Worm (Caenorhabditis elegans) whole organism, early embryonic: ENCODE measurements around the gene lpr-5.

Experiments used
- B0310.2 ChIP-seq: sonication (generic microtip); optimal IDR thresholded peaks from 2 replicates; lab custom pipeline; 2016; ENCODE audit warnings: mild to moderate bottlenecking, missing genetic modification characterization, missing compliant biosample characterization
- F13C5.2 ChIP-seq: sonication (generic microtip); optimal IDR thresholded peaks from 2 replicates; lab custom pipeline; 2017; ENCODE audit warnings: mild to moderate bottlenecking, missing genetic modification characterization, inconsistent platforms, missing compliant biosample characterization
- aly-1 ChIP-seq: sonication (generic microtip); optimal IDR thresholded peaks from 2 replicates; lab custom pipeline; 2016; ENCODE audit warnings: missing genetic modification characterization, missing compliant biosample characterization
- ama-1 ChIP-seq: fragments of 150-350 bp; optimal IDR thresholded peaks from 2 replicates; lab custom pipeline; 2014
- ceh-13 ChIP-seq: fragments of 200-800 bp; sonication (Bioruptor generic); optimal IDR thresholded peaks from 2 replicates; lab custom pipeline; 2018; ENCODE audit warnings: mild to moderate bottlenecking, missing genetic modification characterization, missing compliant biosample characterization
- ets-7 ChIP-seq: sonication (generic microtip); optimal IDR thresholded peaks from 2 replicates; lab custom pipeline; 2016; ENCODE audit warnings: missing genotype, missing genetic modification characterization, missing compliant biosample characterization
- flt-1 ChIP-seq: fragments of 200-800 bp; sonication (Bioruptor generic); IDR thresholded peaks from 2 replicates; pipeline ENCODE4 v1.3.6; 2022; ENCODE audit warnings: missing genetic modification characterization, missing compliant biosample characterization
- hmbx-1 ChIP-seq: sonication (generic microtip); optimal IDR thresholded peaks from 2 replicates; lab custom pipeline; 2016; ENCODE audit warnings: mild to moderate bottlenecking, missing genetic modification characterization, missing compliant biosample characterization
- hnd-1 ChIP-seq: sonication (generic microtip); optimal IDR thresholded peaks from 2 replicates; lab custom pipeline; 2016; ENCODE audit warnings: missing genetic modification characterization, missing compliant biosample characterization
- pes-1 ChIP-seq: fragments of 200-800 bp; sonication (Bioruptor generic); IDR thresholded peaks from 2 replicates; pipeline ENCODE4 v1.3.6; 2022; ENCODE audit warnings: missing genetic modification reagents, missing genetic modification characterization, missing compliant biosample characterization
- sea-1 ChIP-seq: fragments of 200-800 bp; sonication (Bioruptor generic); conservative IDR thresholded peaks from 2 replicates; pipeline ENCODE4 v1.3.6; 2022; ENCODE audit warnings: missing genetic modification characterization, missing compliant biosample characterization
- tbx-11 ChIP-seq: fragments of 200-800 bp; sonication (Bioruptor generic); IDR thresholded peaks from 2 replicates; pipeline ENCODE4 v1.3.6; 2022; ENCODE audit warnings: missing genetic modification characterization, missing compliant biosample characterization
- tbx-37 ChIP-seq: fragments of 200-800 bp; sonication (Bioruptor generic); conservative IDR thresholded peaks from 2 replicates; pipeline ENCODE4 v1.3.6; 2022; ENCODE audit warnings: missing genetic modification reagents, missing genetic modification characterization, missing compliant biosample characterization

ce11 chrX:11047183-11047582, 14.7 kb upstream of the lpr-5 start, which contains the start of gene clc-1:
- TF ChIP-seq ama-1 (lab: Kevin White, UChicago) (no peak), tbx-11 (GFP tag; lab: Robert Waterston, UW) (no peak), ets-7 (tag; lab: Kevin White, UChicago) (no peak), flt-1 (no peak), B0310.2 (no peak), sea-1 (GFP tag; lab: Robert Waterston, UW) (no peak), pes-1 (GFP tag; lab: Robert Waterston, UW) (no peak), hnd-1 (no peak), aly-1 (no peak), ceh-13 (GFP tag; lab: Kevin White, UChicago) (no peak), F13C5.2 (tag; lab: Kevin White, UChicago) (no peak), tbx-37 (GFP tag; lab: Robert Waterston, UW) (no peak), hmbx-1 (tag; lab: Kevin White, UChicago) (no peak)
